Fruit fly (Drosophila melanogaster) whole organism, wandering third instar larva: ENCODE data around the gene CG42526.

Experiments used
- CrebA ChIP-seq: fragments of 200-800 bp; sonication (Bioruptor generic); optimal IDR thresholded peaks from 2 replicates; lab custom pipeline; 2016; ENCODE audit warnings: missing biosample characterization, mild to moderate bottlenecking, missing genetic modification characterization, borderline replicate concordance
- N ChIP-seq: fragments of >200 bp; optimal IDR thresholded peaks from 2 replicates; lab custom pipeline; 2018; ENCODE audit warnings: missing biosample characterization, missing external identifiers, missing genetic modification characterization
- dsf ChIP-seq: sonication (Bioruptor generic); optimal IDR thresholded peaks from 2 replicates; lab custom pipeline; 2016; ENCODE audit warnings: missing biosample characterization, missing genetic modification characterization, borderline replicate concordance
- h ChIP-seq: fragments of 200-800 bp; sonication (Bioruptor generic); optimal IDR thresholded peaks from 3 replicates; lab custom pipeline; 2016; ENCODE audit warnings: missing biosample characterization, mild to moderate bottlenecking, missing genetic modification characterization

DNA sequence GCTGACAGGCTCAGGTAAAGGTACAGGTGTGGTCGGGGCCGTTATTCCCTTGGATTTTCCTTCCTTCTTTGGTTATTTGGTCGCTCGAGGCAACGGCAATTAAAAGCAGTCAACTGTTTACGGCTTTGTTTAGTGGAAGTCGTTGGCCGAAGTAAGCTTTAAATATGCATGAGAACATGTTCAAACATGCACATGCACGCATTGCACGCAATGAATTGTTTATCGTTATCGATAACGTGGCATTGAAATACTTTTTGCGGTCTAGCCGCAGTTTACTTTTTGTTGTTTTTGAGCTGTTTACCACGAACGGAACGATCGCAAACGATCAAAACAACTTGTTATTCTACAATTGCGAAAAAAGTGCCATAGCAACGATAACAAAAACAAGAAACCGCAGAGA is 13.6 kb downstream of the CG42526 start:
- no peak for TF ChIP-seq N
- no peak for TF ChIP-seq dsf (GFP tag; lab: Kevin White, UChicago)
- no peak for TF ChIP-seq h (GFP tag; lab: Kevin White, UChicago)
- TF ChIP-seq CrebA (GFP tag; lab: Kevin White, UChicago): no peak
